Worm (Caenorhabditis elegans) whole organism, young adult: ENCODE measurements around the gene math-45.
"Not testable (repeated sequence)": the region's sequence is repeated elsewhere in the genome, so short reads cannot be mapped to it uniquely, and the experiment has no call there.

ENCODE experiments used
- B0019.2 ChIP-seq: fragments of 200-800 bp; sonication (Bioruptor generic); conservative IDR thresholded peaks from 2 replicates; pipeline ENCODE4 v1.3.6; 2022; ENCODE audit warnings: missing genetic modification reagents, missing genetic modification characterization, missing compliant biosample characterization
- B0261.1 ChIP-seq: sonication (generic microtip); optimal IDR thresholded peaks from 2 replicates; lab custom pipeline; 2016; ENCODE audit warnings: mild to moderate bottlenecking, missing genetic modification characterization, moderate library complexity, missing compliant biosample characterization
- F33H1.4 ChIP-seq: fragments of 200-800 bp; sonication (Bioruptor generic); IDR thresholded peaks from 2 replicates; pipeline ENCODE4 v1.3.6; 2022; ENCODE audit warnings: missing genetic modification reagents, missing genetic modification characterization, missing compliant biosample characterization
- F39B2.1 ChIP-seq: fragments of 200-800 bp; sonication (Bioruptor generic); IDR thresholded peaks from 2 replicates; pipeline ENCODE4 v1.3.6; 2022; ENCODE audit warnings: missing genetic modification reagents, missing genetic modification characterization, missing compliant biosample characterization
- F49E8.2 ChIP-seq: sonication (generic microtip); optimal IDR thresholded peaks from 3 replicates; lab custom pipeline; 2017; ENCODE audit warnings: missing genetic modification characterization, mild to moderate bottlenecking, missing compliant biosample characterization, antibody characterized with exemption, moderate library complexity; ENCODE audit not compliant: insufficient read depth
- F55B11.4 ChIP-seq: sonication (generic microtip); optimal IDR thresholded peaks from 2 replicates; lab custom pipeline; 2016; ENCODE audit warnings: missing compliant biosample characterization, missing genetic modification characterization, borderline replicate concordance; ENCODE audit not compliant: insufficient read depth
- T26A5.8 ChIP-seq: sonication (generic microtip); optimal IDR thresholded peaks from 2 replicates; lab custom pipeline; 2016; ENCODE audit warnings: missing genetic modification characterization, missing compliant biosample characterization
- akir-1 ChIP-seq: fragments of 200-800 bp; sonication (Bioruptor generic); optimal IDR thresholded peaks from 2 replicates; lab custom pipeline; 2018; ENCODE audit warnings: mild to moderate bottlenecking, missing genetic modification characterization, moderate library complexity, missing compliant biosample characterization
- aptf-3 ChIP-seq: fragments of 200-800 bp; sonication (Bioruptor generic); IDR thresholded peaks from 2 replicates; pipeline ENCODE4 v1.3.6; 2022; ENCODE audit warnings: missing genetic modification characterization, missing compliant biosample characterization
- athp-1 ChIP-seq: sonication (generic microtip); optimal IDR thresholded peaks from 2 replicates; lab custom pipeline; 2017; ENCODE audit warnings: mild to moderate bottlenecking, missing genetic modification characterization, missing compliant biosample characterization
- attf-3 ChIP-seq: fragments of 200-800 bp; sonication (Bioruptor generic); conservative IDR thresholded peaks from 2 replicates; pipeline ENCODE4 v1.3.6; 2022; ENCODE audit warnings: missing genetic modification reagents, missing genetic modification characterization, missing compliant biosample characterization
- bed-1 ChIP-seq: fragments of 200-800 bp; sonication (Bioruptor generic); IDR thresholded peaks from 2 replicates; pipeline ENCODE4 v1.3.6; 2022; ENCODE audit warnings: missing genetic modification reagents, missing genetic modification characterization, missing compliant biosample characterization
- bed-2 ChIP-seq: fragments of 200-800 bp; sonication (Bioruptor generic); IDR thresholded peaks from 2 replicates; pipeline ENCODE4 v1.3.6; 2022; ENCODE audit warnings: missing genetic modification reagents, missing genetic modification characterization, missing compliant biosample characterization
- dox-1 ChIP-seq: fragments of 200-800 bp; sonication (Bioruptor generic); IDR thresholded peaks from 2 replicates; pipeline ENCODE4 v1.3.6; 2022; ENCODE audit warnings: missing genetic modification reagents, missing genetic modification characterization, missing compliant biosample characterization
- egl-18 ChIP-seq: fragments of 200-800 bp; sonication (Bioruptor generic); IDR thresholded peaks from 2 replicates; pipeline ENCODE4 v1.3.6; 2022; ENCODE audit warnings: missing genetic modification reagents, missing genetic modification characterization, missing compliant biosample characterization
- fkh-3 ChIP-seq: sonication (generic microtip); optimal IDR thresholded peaks from 2 replicates; lab custom pipeline; 2016; ENCODE audit warnings: mild to moderate bottlenecking, missing genetic modification characterization, missing compliant biosample characterization
- him-1 ChIP-seq: sonication (generic microtip); optimal IDR thresholded peaks from 2 replicates; lab custom pipeline; 2016; ENCODE audit warnings: missing genotype, missing genetic modification reagents, missing genetic modification characterization, missing compliant biosample characterization
- hlh-12 ChIP-seq: sonication (generic microtip); optimal IDR thresholded peaks from 2 replicates; lab custom pipeline; 2016; ENCODE audit warnings: missing genetic modification characterization, missing compliant biosample characterization
- hmg-1.2 ChIP-seq: fragments of 200-800 bp; sonication (Bioruptor generic); IDR thresholded peaks from 2 replicates; pipeline ENCODE4 v1.3.6; 2022; ENCODE audit warnings: missing genetic modification reagents, missing genetic modification characterization, missing compliant biosample characterization
- lsl-1 ChIP-seq: fragments of 200-800 bp; sonication (Bioruptor generic); optimal IDR thresholded peaks from 2 replicates; lab custom pipeline; 2018; ENCODE audit warnings: mild to moderate bottlenecking, missing genetic modification characterization, moderate library complexity, missing compliant biosample characterization
- madf-10 ChIP-seq: sonication (generic microtip); optimal IDR thresholded peaks from 2 replicates; lab custom pipeline; 2016; ENCODE audit warnings: mild to moderate bottlenecking, missing genetic modification characterization, missing compliant biosample characterization
- madf-3 ChIP-seq: fragments of 200-800 bp; sonication (Bioruptor generic); IDR thresholded peaks from 2 replicates; pipeline ENCODE4 v1.3.6; 2022; ENCODE audit warnings: missing genetic modification reagents, missing genetic modification characterization, missing compliant biosample characterization
- mel-28 ChIP-seq: sonication (generic microtip); optimal IDR thresholded peaks from 2 replicates; lab custom pipeline; 2016; ENCODE audit warnings: borderline replicate concordance, mild to moderate bottlenecking, missing genetic modification characterization, missing compliant biosample characterization
- nhr-27 ChIP-seq: fragments of 200-800 bp; sonication (Bioruptor generic); optimal IDR thresholded peaks from 2 replicates; lab custom pipeline; 2018; ENCODE audit warnings: mild to moderate bottlenecking, missing genetic modification characterization, moderate library complexity, missing compliant biosample characterization
- nhr-90 ChIP-seq: sonication (generic microtip); optimal IDR thresholded peaks from 2 replicates; lab custom pipeline; 2016; ENCODE audit warnings: missing genotype, mild to moderate bottlenecking, missing genetic modification characterization, missing compliant biosample characterization
- rec-8 ChIP-seq, 2 experiments: sonication (generic microtip); optimal IDR thresholded peaks; 2 replicates each; lab custom pipeline; 2016; ENCODE audit warnings: mild to moderate bottlenecking in 2 of 2, missing genetic modification characterization in 2 of 2, missing genetic modification reagents in 2 of 2, missing genotype in 2 of 2, missing biosample characterization in 1 of 2, missing compliant biosample characterization in 1 of 2, moderate library complexity in 1 of 2
- sea-2 ChIP-seq: fragments of 200-800 bp; sonication (Bioruptor generic); IDR thresholded peaks from 2 replicates; pipeline ENCODE4 v1.3.6; 2022; ENCODE audit warnings: missing genetic modification characterization, missing compliant biosample characterization
- snpc-1.3 ChIP-seq: sonication (generic microtip); optimal IDR thresholded peaks from 2 replicates; lab custom pipeline; 2017; ENCODE audit warnings: missing genetic modification characterization, mild to moderate bottlenecking, missing compliant biosample characterization, antibody characterized with exemption, moderate library complexity, missing genotype, missing genetic modification reagents; ENCODE audit not compliant: insufficient read depth
- snpc-4 ChIP-seq, 5 experiments: fragments of 150-350 bp in 1 of 5; sonication (generic microtip) in 4 of 5; optimal IDR thresholded peaks; 2 replicates each; lab custom pipeline; 2014 to 2018; ENCODE audit warnings: missing genetic modification characterization in 5 of 5, missing biosample characterization in 3 of 5, antibody characterized with exemption in 2 of 5, mild to moderate bottlenecking in 2 of 5, missing compliant biosample characterization in 2 of 5, missing genotype in 2 of 5, moderate library complexity in 2 of 5, missing genetic modification reagents in 1 of 5
- sptf-2 ChIP-seq: fragments of 200-800 bp; sonication (Bioruptor generic); optimal IDR thresholded peaks from 2 replicates; lab custom pipeline; 2018; ENCODE audit warnings: mild to moderate bottlenecking, missing genetic modification characterization, missing compliant biosample characterization
- zfh-2 ChIP-seq: fragments of 200-800 bp; sonication (Bioruptor generic); conservative IDR thresholded peaks from 2 replicates; pipeline ENCODE4 v1.3.6; 2022; ENCODE audit warnings: missing genetic modification reagents, missing genetic modification characterization, missing compliant biosample characterization
- zim-3 ChIP-seq: sonication (generic microtip); optimal IDR thresholded peaks from 2 replicates; lab custom pipeline; 2017; ENCODE audit warnings: mild to moderate bottlenecking, missing genetic modification characterization, moderate library complexity, missing compliant biosample characterization
- ztf-26 ChIP-seq: sonication (generic microtip); optimal IDR thresholded peaks from 2 replicates; lab custom pipeline; 2017; ENCODE audit warnings: missing genetic modification characterization, missing compliant biosample characterization
- ztf-6 ChIP-seq: fragments of 200-800 bp; sonication (Bioruptor generic); IDR thresholded peaks from 2 replicates; pipeline ENCODE4 v1.3.6; 2022; ENCODE audit warnings: missing genetic modification reagents, missing genetic modification characterization, missing compliant biosample characterization

The math-45 gene

DNA sequence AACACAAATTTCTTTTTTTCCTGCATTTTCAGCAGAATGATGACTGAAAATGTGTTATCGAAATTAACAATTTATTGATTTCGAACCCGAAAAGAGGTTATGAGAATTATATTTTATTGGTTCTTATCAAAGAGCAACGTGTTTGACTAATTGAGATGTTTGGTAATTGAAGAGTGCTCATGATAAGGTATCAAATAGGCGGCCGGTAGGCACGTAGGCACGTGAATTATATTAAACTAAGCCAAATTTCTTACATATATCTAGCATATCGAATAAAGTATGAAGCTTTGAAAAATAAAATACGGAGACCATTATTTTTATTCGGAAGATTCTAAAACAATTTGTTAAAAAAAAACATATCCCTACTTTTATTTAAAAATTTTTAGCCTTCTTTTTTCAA is at the start of gene math-45:
Gene math-45, minus strand, starts transcription at position 101 of the 400 bp plus-strand sequence.
- TF ChIP-seq ztf-26 (tag; lab: Kevin White, UChicago) (no peak), nhr-27 (no peak), nhr-90 (no peak), F39B2.1 (no peak), him-1 (no peak), akir-1 (GFP tag; lab: Kevin White, UChicago) (no peak), bed-1 (no peak), snpc-4 (GFP tag; optimal IDR thresholded peaks at IDR 0.05; lab: Kevin White, UChicago) (no peak), snpc-4 (tag; optimal IDR thresholded peaks at IDR 0.05; lab: Kevin White, UChicago) (no peak)
- TF ChIP-seq, all 124 proteins: peak for 0

DNA sequence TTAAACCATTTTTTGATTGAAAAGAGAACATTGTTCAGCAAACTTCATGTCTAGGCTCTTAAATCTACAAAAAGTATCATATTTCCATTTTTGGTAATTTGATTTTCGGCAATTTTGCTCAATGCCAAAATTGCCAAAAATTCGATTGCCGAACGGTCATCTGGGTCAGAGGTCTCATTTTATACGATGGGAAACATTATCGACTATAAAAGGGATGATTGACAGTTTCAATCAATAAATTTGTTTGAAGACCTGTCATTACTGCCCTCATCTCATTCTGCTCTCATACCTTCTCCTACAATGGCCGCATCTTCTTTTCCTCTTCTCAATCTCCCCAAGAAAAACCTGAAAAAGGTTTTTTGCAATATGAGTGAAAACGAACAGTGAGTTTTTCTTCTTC is 44.6 kb upstream of the math-45 start, which contains the start of gene K05F6.14:
Gene K05F6.14, plus strand, starts transcription at position 301 of the 400 bp plus-strand sequence.
- no peak for TF ChIP-seq attf-3 (GFP tag; lab: Robert Waterston, UW)
- no peak for TF ChIP-seq ztf-6 (GFP tag; lab: Robert Waterston, UW)
- no peak for TF ChIP-seq bed-1
- TF ChIP-seq bed-2 (GFP tag; lab: Robert Waterston, UW), result no peak
- TF ChIP-seq mel-28, result no peak
- TF ChIP-seq madf-10 (tag; lab: Kevin White, UChicago), result no peak

DNA sequence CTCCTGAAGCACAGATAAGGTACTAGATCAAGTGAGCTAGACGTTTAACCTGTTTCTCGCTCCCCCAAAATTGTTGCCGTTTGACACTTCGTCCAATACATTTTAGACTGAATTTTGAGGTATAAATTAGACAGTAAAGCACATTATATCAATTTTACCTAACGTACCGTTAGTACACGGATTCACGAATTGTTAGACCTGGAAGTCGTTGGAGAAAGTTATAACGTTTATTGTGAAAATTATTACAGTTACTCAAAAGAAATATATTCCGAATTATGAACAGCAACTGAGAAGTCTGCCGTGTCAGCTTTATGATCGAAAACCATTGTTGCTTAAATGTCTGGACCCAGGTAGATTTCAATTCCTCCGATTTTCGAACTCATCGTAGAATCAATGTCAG is 43.6 kb upstream of the math-45 start:
- TF ChIP-seq snpc-1.3 (no peak), rec-8 (tag; optimal IDR thresholded peaks at IDR 0.05; lab: Kevin White, UChicago) (no peak), F39B2.1 (no peak), lsl-1 (GFP tag; lab: Kevin White, UChicago) (no peak), athp-1 (tag; lab: Kevin White, UChicago) (no peak), egl-18 (GFP tag; lab: Robert Waterston, UW) (no peak), sea-2 (GFP tag; lab: Robert Waterston, UW) (no peak), nhr-90 (no peak), F49E8.2 (tag; lab: Kevin White, UChicago) (no peak), hlh-12 (tag; lab: Kevin White, UChicago) (no peak), madf-10 (tag; lab: Kevin White, UChicago) (no peak), aptf-3 (GFP tag; lab: Robert Waterston, UW) (no peak), bed-2 (GFP tag; lab: Robert Waterston, UW) (no peak), dox-1 (GFP tag; lab: Robert Waterston, UW) (no peak)

DNA sequence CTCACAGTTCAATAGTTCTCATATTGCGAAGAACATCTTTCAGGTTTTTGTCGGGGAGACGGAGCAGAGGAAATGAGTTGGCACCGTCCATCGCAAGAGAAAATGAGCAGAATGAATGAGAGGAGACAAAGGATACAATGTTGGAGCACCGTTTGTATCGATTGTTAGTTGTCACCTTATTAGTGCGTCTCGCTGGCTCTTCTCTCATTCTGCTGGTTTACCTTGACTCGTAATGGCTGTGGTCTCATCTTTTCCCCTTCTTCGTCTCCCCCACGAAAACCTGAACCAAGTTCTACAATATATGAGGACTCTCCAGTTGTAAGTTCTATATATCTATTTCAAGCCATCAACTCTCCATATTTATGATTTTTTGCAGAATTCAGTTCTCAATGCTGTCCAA is 39.0 kb upstream of the math-45 start, which contains the start of the genes fbxb-54 and fbxb-50:
Gene fbxb-54, minus strand, starts transcription at position 101 of the 400 bp plus-strand sequence.
Gene fbxb-50, plus strand, starts transcription at position 227 of the 400 bp plus-strand sequence.
- TF ChIP-seq rec-8 (tag; optimal IDR thresholded peaks at IDR 0.05; lab: Kevin White, UChicago); zfh-2 (GFP tag; lab: Robert Waterston, UW); B0261.1 (tag; lab: Kevin White, UChicago): not testable (repeated sequence)

DNA sequence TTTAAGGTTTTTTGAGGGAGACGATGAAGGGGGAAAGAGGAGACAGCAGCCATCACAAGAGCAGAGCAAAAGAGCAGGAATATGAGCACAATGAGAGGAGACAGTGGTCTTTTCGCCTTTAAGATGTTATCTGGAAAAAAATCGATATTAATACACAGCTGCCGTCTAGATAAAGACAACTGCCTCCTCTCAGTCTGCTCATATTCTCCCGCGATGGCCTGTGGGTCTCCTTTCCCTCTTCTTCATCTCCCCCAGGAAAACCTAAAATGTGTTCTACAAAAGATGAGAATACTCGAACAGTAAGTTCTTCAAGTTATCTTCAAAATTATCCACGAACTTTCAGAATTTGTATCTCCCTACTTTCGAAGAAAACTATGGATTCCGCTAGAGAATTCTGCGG is 33.2 kb upstream of the math-45 start, which contains the start of the genes fbxb-52 and fbxb-51:
Gene fbxb-52, minus strand, starts transcription at position 101 of the 400 bp plus-strand sequence.
Gene fbxb-51, plus strand, starts transcription at position 212 of the 400 bp plus-strand sequence.
- TF ChIP-seq him-1, result no peak
- TF ChIP-seq attf-3 (GFP tag; lab: Robert Waterston, UW), result no peak
- TF ChIP-seq zim-3 (tag; lab: Kevin White, UChicago), result no peak
- TF ChIP-seq sea-2 (GFP tag; lab: Robert Waterston, UW), result no peak
- TF ChIP-seq F55B11.4 (tag; lab: Kevin White, UChicago), result no peak
- no peak for TF ChIP-seq sptf-2
- no peak for TF ChIP-seq madf-3
- no peak for TF ChIP-seq T26A5.8 (tag; lab: Kevin White, UChicago)
- TF ChIP-seq fkh-3, result no peak
- no peak for TF ChIP-seq B0019.2 (GFP tag; lab: Robert Waterston, UW)
- TF ChIP-seq hmg-1.2 (GFP tag; lab: Robert Waterston, UW), result no peak
- no peak for TF ChIP-seq F33H1.4
- TF ChIP-seq, all 124 proteins: peak for 0
